Fruit fly (Drosophila melanogaster): Measurements from ENCODE around the gene Doc1.

Doc1 gene

dm6 chr3L:9045318-9045717 is 4.1 kb downstream of the Doc1 start:
- TF ChIP-seq CG17801 (GFP tag; optimal IDR thresholded peaks at IDR 0.05; ENCODE audit: partially characterized antibody), result no peak

dm6 chr3L:9046274-9046673 is 5.1 kb downstream of the Doc1 start:
- TF ChIP-seq CG17801 (GFP tag; optimal IDR thresholded peaks at IDR 0.05; ENCODE audit: partially characterized antibody), result no peak

dm6 chr3L:9047062-9047461 is 5.9 kb downstream of the Doc1 start, which contains the start of gene Argk2:
TSS of gene Argk2 (plus strand) at chr3L:9047439.
- TF ChIP-seq CG17801 (GFP tag; optimal IDR thresholded peaks at IDR 0.05; ENCODE audit: partially characterized antibody), result no peak

dm6 chr3L:9050447-9051069 is 9.4 kb downstream of the Doc1 start:
- no peak for TF ChIP-seq CG17801 (GFP tag; optimal IDR thresholded peaks at IDR 0.05; ENCODE audit: partially characterized antibody)

- TF ChIP-seq CG17801 (GFP tag; optimal IDR thresholded peaks at IDR 0.05; ENCODE audit: partially characterized antibody), result no peak
These were observed 10.7 kb downstream of the Doc1 start for dm6 chr3L:9051830-9052259.

- TF ChIP-seq CG17801 (GFP tag; optimal IDR thresholded peaks at IDR 0.05; ENCODE audit: partially characterized antibody), result no peak
These were observed 11.8 kb downstream of the Doc1 start for dm6 chr3L:9052798-9053541.

- TF ChIP-seq CG17801 (GFP tag; optimal IDR thresholded peaks at IDR 0.05; ENCODE audit: partially characterized antibody), result no peak
These were observed 13.1 kb downstream of the Doc1 start for dm6 chr3L:9054239-9054638.

- no peak for TF ChIP-seq CG17801 (GFP tag; optimal IDR thresholded peaks at IDR 0.05; ENCODE audit: partially characterized antibody)
These were observed 13.7 kb downstream of the Doc1 start for dm6 chr3L:9054822-9055407.

- TF ChIP-seq CG17801 (GFP tag; optimal IDR thresholded peaks at IDR 0.05; ENCODE audit: partially characterized antibody), result no peak
These were observed 15.0 kb downstream of the Doc1 start for dm6 chr3L:9055870-9056807.

dm6 chr3L:9057429-9058088 is 16.4 kb downstream of the Doc1 start:
- peak; percentile 52 for TF ChIP-seq CG17801 (GFP tag; optimal IDR thresholded peaks at IDR 0.05; ENCODE audit: partially characterized antibody)

- TF ChIP-seq CG17801 (GFP tag; optimal IDR thresholded peaks at IDR 0.05; ENCODE audit: partially characterized antibody), result no peak
These were observed 18.5 kb downstream of the Doc1 start for dm6 chr3L:9059611-9060203.

dm6 chr3L:9061449-9061848 is 20.3 kb downstream of the Doc1 start:
- TF ChIP-seq CG17801 (GFP tag; optimal IDR thresholded peaks at IDR 0.05; ENCODE audit: partially characterized antibody), result no peak

dm6 chr3L:9062816-9063215 is 21.6 kb downstream of the Doc1 start:
- TF ChIP-seq CG17801 (GFP tag; optimal IDR thresholded peaks at IDR 0.05; ENCODE audit: partially characterized antibody), result no peak

dm6 chr3L:9063607-9064006 is 22.4 kb downstream of the Doc1 start:
- TF ChIP-seq CG17801 (GFP tag; optimal IDR thresholded peaks at IDR 0.05; ENCODE audit: partially characterized antibody), result no peak

Data from ovary, adult (tissue).